Fruit fly (Drosophila melanogaster): Measurements from ENCODE around the gene Miro.

The Miro gene

dm6 chr3R:24010637-24011214 is 27.9 kb downstream of the Miro start (continued):
- TF ChIP-seq gsb-n (tag; optimal IDR thresholded peaks at IDR 0.05) (peak; percentile 9), Chrac-16 (GFP tag; optimal IDR thresholded peaks at IDR 0.05) (peak; percentile 8), corto (GFP tag; optimal IDR thresholded peaks at IDR 0.05) (no peak), odd (GFP tag; optimal IDR thresholded peaks at IDR 0.05) (peak; percentile 50), caup (GFP tag; optimal IDR thresholded peaks at IDR 0.05; ENCODE audit: severe bottlenecking) (peak; percentile 55), Gsc (GFP tag; IDR thresholded peaks at IDR 0.05) (no peak), usp (GFP tag; optimal IDR thresholded peaks at IDR 0.05) (no peak), Side (GFP tag; optimal IDR thresholded peaks at IDR 0.05) (no peak), NC2α (GFP tag; optimal IDR thresholded peaks at IDR 0.05) (no peak), CG8388 (GFP tag; optimal IDR thresholded peaks at IDR 0.05) (peak; percentile 30), crp (GFP tag; optimal IDR thresholded peaks at IDR 0.05) (no peak), az2 (GFP tag; optimal IDR thresholded peaks at IDR 0.05) (peak; percentile 41), CG18011 (GFP tag; optimal IDR thresholded peaks at IDR 0.05) (no peak), CG11398 (GFP tag; optimal IDR thresholded peaks at IDR 0.05) (no peak), dati (GFP tag; IDR thresholded peaks at IDR 0.05) (no peak), bbx (GFP tag; IDR thresholded peaks at IDR 0.05; ENCODE audit: partially characterized antibody) (no peak), CG6854 (GFP tag; optimal IDR thresholded peaks at IDR 0.05) (peak; percentile 36), tgo (GFP tag; IDR thresholded peaks at IDR 0.05) (peak; percentile 75), CG13296 (GFP tag; optimal IDR thresholded peaks at IDR 0.05) (peak; percentile 43), CG32772 (GFP tag; IDR thresholded peaks at IDR 0.05) (peak; percentile 60), twi (tag; optimal IDR thresholded peaks at IDR 0.05) (no peak), CG31224 (GFP tag; IDR thresholded peaks at IDR 0.05) (peak; percentile 51; the same call in 1 of the 2 replicates), CG18764 (GFP tag; optimal IDR thresholded peaks at IDR 0.05) (no peak), ac (GFP tag; optimal IDR thresholded peaks at IDR 0.05) (no peak), bigmax (GFP tag; optimal IDR thresholded peaks at IDR 0.05) (no peak), CG6654 (GFP tag; optimal IDR thresholded peaks at IDR 0.05) (no peak), PHDP (tag; optimal IDR thresholded peaks at IDR 0.05) (peak; percentile 66), slou (GFP tag; optimal IDR thresholded peaks at IDR 0.05) (no peak), CG1233 (GFP tag; optimal IDR thresholded peaks at IDR 0.05) (peak; percentile 27), Nf-YA (GFP tag; IDR thresholded peaks at IDR 0.05) (no peak), Scr (GFP tag; IDR thresholded peaks at IDR 0.05; ENCODE audit: partially characterized antibody) (no peak), sens (GFP tag) (peak; percentile 74), gt (GFP tag; IDR thresholded peaks at IDR 0.05) (no peak), Dref (GFP tag; IDR thresholded peaks at IDR 0.05) (no peak), Ssrp (tag; optimal IDR thresholded peaks at IDR 0.05) (peak; percentile 43), CG12219 (GFP tag; optimal IDR thresholded peaks at IDR 0.05) (peak; percentile 64), sob (GFP tag; IDR thresholded peaks at IDR 0.05) (peak; percentile 53; the same call in 1 of the 2 replicates), Atf3 (GFP tag; optimal IDR thresholded peaks at IDR 0.05) (no peak), nau (GFP tag; optimal IDR thresholded peaks at IDR 0.05) (no peak), zen (tag; optimal IDR thresholded peaks at IDR 0.05) (no peak), ems (GFP tag; optimal IDR thresholded peaks at IDR 0.05) (no peak), CG10462 (GFP tag; optimal IDR thresholded peaks at IDR 0.05) (no peak), p53 (GFP tag; optimal IDR thresholded peaks at IDR 0.05) (no peak), hkb (optimal IDR thresholded peaks at IDR 0.05) (no peak), hkb (GFP tag; IDR thresholded peaks at IDR 0.05) (peak; percentile 76), ATbp (GFP tag; optimal IDR thresholded peaks at IDR 0.05) (peak; percentile 46), disco-r (GFP tag; optimal IDR thresholded peaks at IDR 0.05) (no peak), CG8478 (optimal IDR thresholded peaks at IDR 0.05) (no peak), cato (GFP tag; optimal IDR thresholded peaks at IDR 0.05; ENCODE audit: borderline replicate concordance) (peak; percentile 5), CG10543 (GFP tag; optimal IDR thresholded peaks at IDR 0.05) (no peak), ERR (GFP tag; optimal IDR thresholded peaks at IDR 0.05) (no peak)

Measured in whole organism, embryonic.